Worm (Caenorhabditis elegans) whole organism, young adult: ENCODE results near the gene ifg-1.

Experiments used
- F22D6.2 ChIP-seq: sonication (generic microtip); optimal IDR thresholded peaks from 2 replicates; lab custom pipeline; 2016; ENCODE audit warnings: mild to moderate bottlenecking, missing genetic modification characterization, missing compliant biosample characterization
- F49E8.2 ChIP-seq: sonication (generic microtip); optimal IDR thresholded peaks from 3 replicates; lab custom pipeline; 2017; ENCODE audit warnings: missing genetic modification characterization, mild to moderate bottlenecking, missing compliant biosample characterization, antibody characterized with exemption, moderate library complexity; ENCODE audit not compliant: insufficient read depth
- K11D2.4 ChIP-seq: fragments of 200-800 bp; sonication (Bioruptor generic); IDR thresholded peaks from 2 replicates; pipeline ENCODE4 v1.3.6; 2022; ENCODE audit warnings: missing genetic modification reagents, missing genetic modification characterization, missing compliant biosample characterization
- Y53F4B.3 ChIP-seq: fragments of 200-800 bp; sonication (Bioruptor generic); IDR thresholded peaks from 2 replicates; pipeline ENCODE4 v1.3.6; 2022; ENCODE audit warnings: missing genetic modification reagents, missing genetic modification characterization, missing compliant biosample characterization
- akir-1 ChIP-seq: fragments of 200-800 bp; sonication (Bioruptor generic); optimal IDR thresholded peaks from 2 replicates; lab custom pipeline; 2018; ENCODE audit warnings: mild to moderate bottlenecking, missing genetic modification characterization, moderate library complexity, missing compliant biosample characterization
- attf-3 ChIP-seq: fragments of 200-800 bp; sonication (Bioruptor generic); conservative IDR thresholded peaks from 2 replicates; pipeline ENCODE4 v1.3.6; 2022; ENCODE audit warnings: missing genetic modification reagents, missing genetic modification characterization, missing compliant biosample characterization
- attf-5 ChIP-seq: fragments of 200-800 bp; sonication (Bioruptor generic); optimal IDR thresholded peaks from 2 replicates; lab custom pipeline; 2018; ENCODE audit warnings: mild to moderate bottlenecking, missing genetic modification characterization, missing compliant biosample characterization
- bed-1 ChIP-seq: fragments of 200-800 bp; sonication (Bioruptor generic); IDR thresholded peaks from 2 replicates; pipeline ENCODE4 v1.3.6; 2022; ENCODE audit warnings: missing genetic modification reagents, missing genetic modification characterization, missing compliant biosample characterization
- bed-2 ChIP-seq: fragments of 200-800 bp; sonication (Bioruptor generic); IDR thresholded peaks from 2 replicates; pipeline ENCODE4 v1.3.6; 2022; ENCODE audit warnings: missing genetic modification reagents, missing genetic modification characterization, missing compliant biosample characterization
- ceh-58 ChIP-seq: fragments of 200-800 bp; sonication (Bioruptor generic); IDR thresholded peaks from 2 replicates; pipeline ENCODE4 v1.3.6; 2022; ENCODE audit warnings: missing genetic modification characterization, missing compliant biosample characterization
- ceh-91 ChIP-seq: fragments of 200-800 bp; sonication (Bioruptor generic); IDR thresholded peaks from 2 replicates; pipeline ENCODE4 v1.3.6; 2022; ENCODE audit warnings: missing genetic modification reagents, missing genetic modification characterization, missing compliant biosample characterization
- dox-1 ChIP-seq: fragments of 200-800 bp; sonication (Bioruptor generic); IDR thresholded peaks from 2 replicates; pipeline ENCODE4 v1.3.6; 2022; ENCODE audit warnings: missing genetic modification reagents, missing genetic modification characterization, missing compliant biosample characterization
- ekl-4 ChIP-seq: fragments of 200-800 bp; sonication (Bioruptor generic); IDR thresholded peaks from 2 replicates; pipeline ENCODE4 v1.3.6; 2022; ENCODE audit warnings: missing genetic modification reagents, missing genetic modification characterization, missing compliant biosample characterization
- fkh-3 ChIP-seq: sonication (generic microtip); optimal IDR thresholded peaks from 2 replicates; lab custom pipeline; 2016; ENCODE audit warnings: mild to moderate bottlenecking, missing genetic modification characterization, missing compliant biosample characterization
- hmg-1.2 ChIP-seq: fragments of 200-800 bp; sonication (Bioruptor generic); IDR thresholded peaks from 2 replicates; pipeline ENCODE4 v1.3.6; 2022; ENCODE audit warnings: missing genetic modification reagents, missing genetic modification characterization, missing compliant biosample characterization
- hrde-1 ChIP-seq: sonication (generic microtip); optimal IDR thresholded peaks from 2 replicates; lab custom pipeline; 2016; ENCODE audit warnings: missing genetic modification characterization, mild to moderate bottlenecking, missing compliant biosample characterization, moderate library complexity, missing genotype, missing genetic modification reagents, borderline replicate concordance
- let-526 ChIP-seq: fragments of 200-800 bp; sonication (Bioruptor generic); IDR thresholded peaks from 2 replicates; pipeline ENCODE4 v1.3.6; 2022; ENCODE audit warnings: missing genetic modification reagents, missing genetic modification characterization, missing compliant biosample characterization
- let-607 ChIP-seq, 2 experiments: fragments of 200-800 bp in 1 of 2; sonication (Bioruptor generic) in 1 of 2; sonication (generic microtip) in 1 of 2; optimal IDR thresholded peaks; 2 replicates each; lab custom pipeline; 2016 to 2018; ENCODE audit warnings: mild to moderate bottlenecking in 2 of 2, missing compliant biosample characterization in 2 of 2, missing genetic modification characterization in 2 of 2, moderate library complexity in 2 of 2, missing genotype in 1 of 2
- lir-1 ChIP-seq: fragments of 200-800 bp; sonication (Bioruptor generic); conservative IDR thresholded peaks from 2 replicates; pipeline ENCODE4 v1.3.6; 2022; ENCODE audit warnings: missing genetic modification reagents, missing genetic modification characterization, missing compliant biosample characterization
- madf-10 ChIP-seq: sonication (generic microtip); optimal IDR thresholded peaks from 2 replicates; lab custom pipeline; 2016; ENCODE audit warnings: mild to moderate bottlenecking, missing genetic modification characterization, missing compliant biosample characterization
- madf-3 ChIP-seq: fragments of 200-800 bp; sonication (Bioruptor generic); IDR thresholded peaks from 2 replicates; pipeline ENCODE4 v1.3.6; 2022; ENCODE audit warnings: missing genetic modification reagents, missing genetic modification characterization, missing compliant biosample characterization
- madf-8 ChIP-seq: fragments of 200-800 bp; sonication (Bioruptor generic); conservative IDR thresholded peaks from 2 replicates; pipeline ENCODE4 v1.3.6; 2022; ENCODE audit warnings: missing genetic modification reagents, missing genetic modification characterization, missing compliant biosample characterization
- mcd-1 ChIP-seq: fragments of 200-800 bp; sonication (Bioruptor generic); IDR thresholded peaks from 2 replicates; pipeline ENCODE4 v1.3.6; 2022; ENCODE audit warnings: missing genetic modification reagents, missing genetic modification characterization, missing compliant biosample characterization
- nfyb-1 ChIP-seq: fragments of 200-800 bp; sonication (Bioruptor generic); IDR thresholded peaks from 2 replicates; pipeline ENCODE4 v1.3.6; 2022; ENCODE audit warnings: missing genetic modification reagents, missing genetic modification characterization, missing compliant biosample characterization
- nhr-80 ChIP-seq: sonication (generic microtip); optimal IDR thresholded peaks from 2 replicates; lab custom pipeline; 2016; ENCODE audit warnings: missing genetic modification characterization, missing compliant biosample characterization
- nhr-90 ChIP-seq: sonication (generic microtip); optimal IDR thresholded peaks from 2 replicates; lab custom pipeline; 2016; ENCODE audit warnings: missing genotype, mild to moderate bottlenecking, missing genetic modification characterization, missing compliant biosample characterization
- pha-4 ChIP-seq: fragments of 150-350 bp; sonication (generic microtip); optimal IDR thresholded peaks from 2 replicates; lab custom pipeline; 2014; ENCODE audit warnings: missing biosample characterization, missing genetic modification reagents, missing genetic modification characterization
- rcor-1 ChIP-seq: fragments of 200-800 bp; sonication (Bioruptor generic); IDR thresholded peaks from 2 replicates; pipeline ENCODE4 v1.3.6; 2022; ENCODE audit warnings: missing genetic modification reagents, missing genetic modification characterization, missing compliant biosample characterization
- repo-1 ChIP-seq: sonication (generic microtip); optimal IDR thresholded peaks from 2 replicates; lab custom pipeline; 2017; ENCODE audit warnings: mild to moderate bottlenecking, missing genetic modification characterization, missing compliant biosample characterization
- snpc-1.1 ChIP-seq: sonication (generic microtip); optimal IDR thresholded peaks from 2 replicates; lab custom pipeline; 2017; ENCODE audit warnings: missing genetic modification characterization, mild to moderate bottlenecking, missing compliant biosample characterization, antibody characterized with exemption, moderate library complexity, missing genotype, missing genetic modification reagents; ENCODE audit not compliant: insufficient read depth
- snpc-4 ChIP-seq, 5 experiments: fragments of 150-350 bp in 1 of 5; sonication (generic microtip) in 4 of 5; optimal IDR thresholded peaks; 2 replicates each; lab custom pipeline; 2014 to 2018; ENCODE audit warnings: missing genetic modification characterization in 5 of 5, missing biosample characterization in 3 of 5, antibody characterized with exemption in 2 of 5, mild to moderate bottlenecking in 2 of 5, missing compliant biosample characterization in 2 of 5, missing genotype in 2 of 5, moderate library complexity in 2 of 5, missing genetic modification reagents in 1 of 5
- somi-1 ChIP-seq: fragments of 200-800 bp; sonication (Bioruptor generic); optimal IDR thresholded peaks from 2 replicates; lab custom pipeline; 2018; ENCODE audit warnings: mild to moderate bottlenecking, missing genetic modification characterization, missing compliant biosample characterization
- tbp1 ChIP-seq: fragments of 200-800 bp; sonication (Bioruptor generic); optimal IDR thresholded peaks from 2 replicates; lab custom pipeline; 2018; ENCODE audit warnings: mild to moderate bottlenecking, missing genetic modification characterization, missing compliant biosample characterization
- tbx-9 ChIP-seq: sonication (generic microtip); optimal IDR thresholded peaks from 2 replicates; lab custom pipeline; 2016; ENCODE audit warnings: borderline replicate concordance, missing genetic modification characterization, inconsistent platforms, missing compliant biosample characterization
- unc-62 ChIP-seq: fragments of 150-350 bp; optimal IDR thresholded peaks from 2 replicates; lab custom pipeline; 2014; ENCODE audit warnings: missing biosample characterization, missing genetic modification reagents, missing genetic modification characterization
- zfh-2 ChIP-seq: fragments of 200-800 bp; sonication (Bioruptor generic); conservative IDR thresholded peaks from 2 replicates; pipeline ENCODE4 v1.3.6; 2022; ENCODE audit warnings: missing genetic modification reagents, missing genetic modification characterization, missing compliant biosample characterization
- ztf-18 ChIP-seq: sonication (generic microtip); optimal IDR thresholded peaks from 2 replicates; lab custom pipeline; 2016; ENCODE audit warnings: missing genotype, mild to moderate bottlenecking, missing genetic modification characterization, missing compliant biosample characterization
- ztf-6 ChIP-seq: fragments of 200-800 bp; sonication (Bioruptor generic); IDR thresholded peaks from 2 replicates; pipeline ENCODE4 v1.3.6; 2022; ENCODE audit warnings: missing genetic modification reagents, missing genetic modification characterization, missing compliant biosample characterization

The ifg-1 gene

ce11 chrII:8230976-8231375 is 14.0 kb downstream of the ifg-1 start, which contains the start of gene M110.9:
Gene M110.9, plus strand, starts transcription at chrII:8231276.
- TF ChIP-seq madf-3 (GFP tag; lab: Robert Waterston, UW) (0 out of 2 replicates have a peak, but pooled peaks have one; percentile 27), Y53F4B.3 (GFP tag; lab: Robert Waterston, UW) (no peak), ceh-58 (GFP tag; lab: Robert Waterston, UW) (no peak)

ce11 chrII:8232489-8232888 is 15.5 kb downstream of the ifg-1 start, which contains the start of gene M110.7:
Gene M110.7, plus strand, starts transcription at chrII:8232789.
- TF ChIP-seq hrde-1 (tag; lab: Kevin White, UChicago): no peak
- no peak for TF ChIP-seq ztf-18
- TF ChIP-seq F22D6.2 (tag; lab: Kevin White, UChicago): no peak
- no peak for TF ChIP-seq mcd-1
- TF ChIP-seq snpc-1.1 (tag; lab: Kevin White, UChicago): no peak
- TF ChIP-seq dox-1 (GFP tag; lab: Robert Waterston, UW): no peak
- TF ChIP-seq ekl-4 (GFP tag; lab: Robert Waterston, UW): no peak
- no peak for TF ChIP-seq ceh-91 (GFP tag; lab: Robert Waterston, UW)
- TF ChIP-seq madf-8 (GFP tag; lab: Robert Waterston, UW): no peak
- TF ChIP-seq repo-1: no peak
- no peak for TF ChIP-seq fkh-3 (tag; lab: Kevin White, UChicago)
- no peak for TF ChIP-seq nfyb-1 (GFP tag; lab: Robert Waterston, UW)
- no peak for TF ChIP-seq madf-10 (tag; lab: Kevin White, UChicago)
- no peak for TF ChIP-seq K11D2.4
- no peak for TF ChIP-seq tbx-9 (tag; lab: Kevin White, UChicago)
- TF ChIP-seq bed-2: no peak
- TF ChIP-seq, all 124 proteins: peak for 0

DNA sequence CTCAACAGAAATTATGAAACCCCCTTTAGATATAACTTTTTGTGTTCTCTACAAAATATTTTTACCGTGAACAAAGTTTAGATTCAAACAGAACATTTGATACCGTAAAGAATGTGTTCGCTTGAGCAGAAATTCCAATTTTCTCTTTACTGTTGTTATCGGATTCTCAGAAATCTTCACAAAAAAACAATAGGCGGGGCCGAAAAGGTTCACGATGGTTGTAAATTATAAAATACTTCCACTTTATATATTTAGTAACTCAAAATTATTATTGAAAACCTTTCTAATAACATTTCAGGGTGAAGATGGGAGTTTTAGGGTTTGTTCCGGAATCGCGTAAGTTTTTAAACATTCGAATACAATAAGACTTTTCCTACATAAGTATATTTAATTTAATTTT is 21.1 kb downstream of the ifg-1 start, which contains the start of gene nlp-5:
nlp-5 (plus strand) TSS at position 301 of the 400 bp plus-strand sequence.
- TF ChIP-seq akir-1 (GFP tag; lab: Kevin White, UChicago) (no peak), rcor-1 (GFP tag; lab: Robert Waterston, UW) (no peak), snpc-4 (GFP tag; optimal IDR thresholded peaks at IDR 0.05; lab: Kevin White, UChicago) (no peak), snpc-4 (tag; optimal IDR thresholded peaks at IDR 0.05; lab: Kevin White, UChicago) (no peak), attf-5 (GFP tag; lab: Kevin White, UChicago) (no peak)

DNA sequence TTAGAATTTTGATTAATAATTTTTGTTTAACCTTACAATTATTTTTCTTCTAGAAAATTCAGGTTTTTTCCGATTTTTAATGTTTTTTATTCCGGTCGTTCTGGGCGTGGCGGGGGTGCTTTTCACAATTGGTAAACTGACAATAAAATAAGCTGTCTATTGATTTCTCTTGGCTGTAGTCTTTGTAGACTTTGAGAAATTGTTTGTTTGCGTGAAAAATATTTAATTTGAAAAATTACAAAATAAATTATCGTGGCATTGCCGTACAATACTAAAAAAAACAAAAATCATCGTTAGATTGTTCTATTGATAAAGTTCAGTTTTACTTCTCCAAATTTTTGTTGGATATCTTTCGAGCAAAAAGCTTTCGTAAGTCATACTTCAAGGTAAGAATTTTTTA is 29.5 kb downstream of the ifg-1 start, which contains the start of gene F35C11.3:
F35C11.3 (plus strand) TSS at position 301 of the 400 bp plus-strand sequence.
- TF ChIP-seq ceh-58 (GFP tag; lab: Robert Waterston, UW) (no peak), Y53F4B.3 (GFP tag; lab: Robert Waterston, UW) (no peak)
- TF ChIP-seq, all 124 proteins: peak for 0

- TF ChIP-seq snpc-1.1 (tag; lab: Kevin White, UChicago): no peak
- TF ChIP-seq unc-62 (GFP tag; lab: Kevin White, UChicago): peak; percentile 77
- TF ChIP-seq nhr-80 (tag; lab: Kevin White, UChicago): peak; percentile 89
- TF ChIP-seq pha-4 (tag; lab: Kevin White, UChicago): peak; percentile 16
- TF ChIP-seq let-607 (tag; optimal IDR thresholded peaks at IDR 0.05; lab: Kevin White, UChicago): peak in 1 of 2 experiments; percentile 9
Measured at ce11 chrII:8248745-8249144, 31.7 kb downstream of the ifg-1 start, which contains the start of the genes F35C11.2 and F35C11.4. Gene F35C11.2, minus strand, starts transcription at chrII:8248834. Gene F35C11.4, plus strand, starts transcription at chrII:8249004.

DNA sequence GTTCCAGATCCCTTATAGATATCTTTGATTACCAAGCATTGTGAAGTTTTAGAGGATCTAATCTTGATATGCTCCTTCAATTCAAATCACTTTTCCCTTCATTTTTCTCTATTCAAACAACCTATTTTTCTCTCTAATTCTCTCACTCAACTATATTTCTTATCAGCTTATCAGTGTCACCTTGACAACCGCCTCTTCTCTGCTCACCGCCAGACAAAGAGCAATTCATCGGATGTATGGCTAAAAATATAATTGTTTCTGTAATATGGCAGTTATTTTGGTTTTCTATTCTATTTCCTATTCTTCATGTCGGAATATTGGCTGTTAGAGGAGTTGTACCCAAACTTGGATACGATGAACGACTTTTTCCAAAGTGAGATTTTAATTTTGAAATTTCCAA is 32.7 kb downstream of the ifg-1 start:
- TF ChIP-seq bed-1: no peak
- TF ChIP-seq tbp1 (GFP tag; lab: Kevin White, UChicago): no peak
- TF ChIP-seq attf-3 (GFP tag; lab: Robert Waterston, UW): no peak
- no peak for TF ChIP-seq nfyb-1 (GFP tag; lab: Robert Waterston, UW)
- TF ChIP-seq hmg-1.2 (GFP tag; lab: Robert Waterston, UW): no peak
- no peak for TF ChIP-seq lir-1 (GFP tag; lab: Robert Waterston, UW)
- TF ChIP-seq attf-5 (GFP tag; lab: Kevin White, UChicago): no peak
- TF ChIP-seq ceh-58 (GFP tag; lab: Robert Waterston, UW): no peak
- TF ChIP-seq somi-1 (GFP tag; lab: Kevin White, UChicago): no peak
- TF ChIP-seq ztf-6 (GFP tag; lab: Robert Waterston, UW): no peak
- TF ChIP-seq let-526 (GFP tag; lab: Robert Waterston, UW): no peak
- TF ChIP-seq nhr-90 (tag; lab: Kevin White, UChicago): no peak
- TF ChIP-seq F49E8.2 (tag; lab: Kevin White, UChicago): no peak
- no peak for TF ChIP-seq zfh-2 (GFP tag; lab: Robert Waterston, UW)
